Fruit fly (Drosophila melanogaster) whole organism, embryonic: ENCODE data around the gene Pvf1.

Experiments
- CG14050 ChIP-seq: fragments of 200-800 bp; sonication (Bioruptor generic); IDR thresholded peaks from 3 replicates; pipeline ENCODE4 v1.3.6; 2022; ENCODE audit warnings: missing biosample characterization, missing genetic modification characterization
- CG15601 ChIP-seq: fragments of 200-800 bp; sonication (Bioruptor generic); optimal IDR thresholded peaks from 3 replicates; lab custom pipeline; 2019; ENCODE audit warnings: missing biosample characterization, mild to moderate bottlenecking, missing genetic modification characterization, moderate library complexity
- CG3065 ChIP-seq: fragments of 200-800 bp; sonication (Bioruptor generic); optimal IDR thresholded peaks from 2 replicates; lab custom pipeline; 2016; ENCODE audit warnings: missing biosample characterization, missing genetic modification characterization
- CG4854 ChIP-seq: fragments of 200-800 bp; sonication (Bioruptor generic); optimal IDR thresholded peaks from 2 replicates; lab custom pipeline; 2016; ENCODE audit warnings: missing biosample characterization, missing genetic modification characterization, inconsistent platforms
- CG5953 ChIP-seq: fragments of 200-800 bp; sonication (Bioruptor generic); IDR thresholded peaks from 2 replicates; pipeline ENCODE4 v1.3.6; 2022; ENCODE audit warnings: missing biosample characterization, missing genetic modification characterization
- CG8924 ChIP-seq: fragments of 200-800 bp; optimal IDR thresholded peaks from 3 replicates; lab custom pipeline; 2019; ENCODE audit warnings: missing biosample characterization, mild to moderate bottlenecking, missing genetic modification characterization, moderate library complexity
- dan ChIP-seq: fragments of 200-800 bp; sonication (Bioruptor generic); IDR thresholded peaks from 2 replicates; pipeline ENCODE4 v1.3.6; 2022; ENCODE audit warnings: missing biosample characterization, missing genetic modification characterization
- dmrt99B ChIP-seq: fragments of 200-800 bp; sonication (Bioruptor generic); optimal IDR thresholded peaks from 2 replicates; lab custom pipeline; 2018; ENCODE audit warnings: missing biosample characterization, mild to moderate bottlenecking, missing genetic modification characterization, moderate library complexity
- psq ChIP-seq: fragments of 200-800 bp; sonication (Bioruptor generic); optimal IDR thresholded peaks from 2 replicates; lab custom pipeline; 2017; ENCODE audit warnings: missing biosample characterization, missing genetic modification characterization
- tap ChIP-seq: fragments of 200-800 bp; optimal IDR thresholded peaks from 3 replicates; lab custom pipeline; 2019; ENCODE audit warnings: missing biosample characterization, mild to moderate bottlenecking, missing genetic modification characterization, moderate library complexity
- trh ChIP-seq: fragments of 200-800 bp; sonication (Bioruptor generic); optimal IDR thresholded peaks from 2 replicates; lab custom pipeline; 2016; ENCODE audit warnings: missing biosample characterization, missing genetic modification characterization

DNA sequence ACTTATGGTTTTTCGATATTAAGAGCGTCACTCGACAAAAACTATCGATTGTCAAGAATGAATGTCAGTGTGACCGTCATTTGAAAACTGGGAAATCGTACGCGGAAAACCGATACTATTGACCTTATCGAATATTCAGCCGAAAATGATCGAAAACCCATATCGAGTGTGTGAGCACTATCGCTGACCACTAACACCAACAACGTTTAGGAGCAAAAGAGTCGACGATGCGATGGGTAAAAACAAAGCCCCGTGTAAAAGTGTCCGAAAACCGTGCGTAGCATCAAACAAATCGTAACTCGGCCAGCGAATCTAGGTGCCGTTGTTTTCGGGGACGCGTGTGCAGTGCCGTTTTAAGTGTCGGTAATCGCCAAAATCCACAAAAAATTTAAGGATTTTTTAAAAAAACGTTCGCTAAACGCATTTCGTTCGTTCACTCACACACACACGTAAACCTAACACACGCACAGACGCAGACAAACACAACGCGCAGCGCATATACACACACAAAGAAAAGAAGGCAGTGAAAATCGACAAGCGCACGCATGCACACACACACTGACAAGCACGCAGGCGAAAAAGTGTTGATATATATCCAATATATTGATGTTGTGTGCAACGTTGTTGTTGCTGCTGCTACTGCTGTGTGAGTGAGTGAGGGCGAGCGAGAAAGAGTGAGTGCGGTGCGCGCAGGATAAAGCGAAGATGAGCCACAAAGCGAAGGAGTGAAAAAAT lies 31.4 kb downstream of the Pvf1 start, which contains the start of the genes CG7326 and Dora:
- TF ChIP-seq trh (GFP tag; lab: Kevin White, UChicago), result no peak
- no peak; the same call in 2 of the 3 replicates for TF ChIP-seq CG14050 (GFP tag; lab: Robert Waterston, UW)
- TF ChIP-seq CG15601 (tag; lab: Kevin White, UChicago), result peak; percentile 1
- no peak for TF ChIP-seq CG4854 (GFP tag; lab: Kevin White, UChicago)
- TF ChIP-seq CG5953 (GFP tag; lab: Robert Waterston, UW), result no peak
- TF ChIP-seq CG8924 (tag; lab: Kevin White, UChicago), result peak; percentile 60
- TF ChIP-seq dan (GFP tag; lab: Robert Waterston, UW), result no peak
- TF ChIP-seq CG3065 (GFP tag; lab: Kevin White, UChicago), result no peak
- TF ChIP-seq tap (tag; lab: Kevin White, UChicago), result no peak
- TF ChIP-seq psq (GFP tag; lab: Kevin White, UChicago), result peak; percentile 29
- TF ChIP-seq dmrt99B (tag; lab: Kevin White, UChicago), result no peak
